Worm (Caenorhabditis elegans) whole organism, L2 larva: ENCODE results near the gene srd-38.

Experiments
- R02D3.7 ChIP-seq: fragments of 150-350 bp; optimal IDR thresholded peaks from 2 replicates; lab custom pipeline; 2014; ENCODE audit warnings: missing biosample characterization, missing genetic modification characterization
- aly-2 ChIP-seq: fragments of 150-350 bp; optimal IDR thresholded peaks from 2 replicates; lab custom pipeline; 2014; ENCODE audit warnings: missing biosample characterization, missing genetic modification characterization
- ama-1 ChIP-seq: fragments of 150-350 bp; optimal IDR thresholded peaks from 2 replicates; lab custom pipeline; 2018; ENCODE audit warnings: inconsistent platforms
- ceh-16 ChIP-seq: fragments of 150-350 bp; optimal IDR thresholded peaks from 2 replicates; lab custom pipeline; 2014; ENCODE audit warnings: missing biosample characterization, missing genetic modification characterization
- crh-2 ChIP-seq: sonication (generic microtip); optimal IDR thresholded peaks from 2 replicates; lab custom pipeline; 2017; ENCODE audit warnings: missing biosample characterization, missing genetic modification characterization
- fos-1 ChIP-seq: fragments of 150-350 bp; optimal IDR thresholded peaks from 2 replicates; lab custom pipeline; 2014; ENCODE audit warnings: missing biosample characterization, missing genetic modification characterization
- lin-11 ChIP-seq: fragments of 150-350 bp; sonication (generic microtip); optimal IDR thresholded peaks from 2 replicates; lab custom pipeline; 2014; ENCODE audit warnings: missing biosample characterization, missing genetic modification characterization, inconsistent platforms, mixed read lengths
- mbf-1 ChIP-seq: sonication (generic microtip); optimal IDR thresholded peaks from 2 replicates; lab custom pipeline; 2017; ENCODE audit warnings: missing biosample characterization, missing genetic modification characterization
- nhr-11 ChIP-seq: fragments of 150-350 bp; optimal IDR thresholded peaks from 2 replicates; lab custom pipeline; 2014; ENCODE audit warnings: missing biosample characterization, missing genetic modification characterization
- nhr-237 ChIP-seq: fragments of 150-350 bp; optimal IDR thresholded peaks from 2 replicates; lab custom pipeline; 2014; ENCODE audit warnings: missing biosample characterization, missing genetic modification characterization
- unc-55 ChIP-seq: fragments of 150-350 bp; sonication (generic microtip); optimal IDR thresholded peaks from 3 replicates; lab custom pipeline; 2014; ENCODE audit warnings: missing biosample characterization, missing genetic modification reagents, missing genetic modification characterization
- zag-1 ChIP-seq: fragments of 150-350 bp; optimal IDR thresholded peaks from 2 replicates; lab custom pipeline; 2014; ENCODE audit warnings: missing biosample characterization, missing genetic modification characterization

DNA sequence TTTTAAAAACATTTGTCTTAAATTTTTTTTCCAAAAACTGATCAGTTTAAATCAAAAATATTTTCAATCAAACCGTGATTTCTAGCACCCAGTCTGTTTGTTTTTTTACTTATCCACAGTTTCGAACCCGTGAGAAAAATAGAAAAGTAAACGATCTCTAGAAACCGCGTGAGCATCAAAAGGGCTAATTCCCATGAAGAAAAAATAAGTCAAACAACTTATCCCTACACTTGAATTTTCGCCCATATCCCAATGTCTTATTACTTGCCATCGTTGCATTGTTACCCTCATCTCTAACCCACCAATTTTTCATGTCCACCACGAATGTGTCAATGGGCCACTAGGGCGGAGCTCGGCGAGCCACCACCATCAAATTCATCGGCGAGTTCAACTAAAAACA, 46.1 kb downstream of the srd-38 start, which contains the start of gene ptr-24:
- TF ChIP-seq ama-1 (lab: Kevin White, UChicago): no peak
- TF ChIP-seq R02D3.7 (tag; lab: Kevin White, UChicago): no peak
- TF ChIP-seq mbf-1 (tag; lab: Kevin White, UChicago): no peak
- no peak for TF ChIP-seq nhr-11 (tag; lab: Kevin White, UChicago)
- TF ChIP-seq fos-1 (tag; lab: Kevin White, UChicago): no peak
- no peak for TF ChIP-seq ceh-16
- no peak for TF ChIP-seq lin-11 (tag; lab: Kevin White, UChicago)
- no peak for TF ChIP-seq unc-55 (GFP tag; lab: Kevin White, UChicago)
- no peak for TF ChIP-seq zag-1 (tag; lab: Kevin White, UChicago)
- TF ChIP-seq nhr-237 (tag; lab: Kevin White, UChicago): no peak
- no peak for TF ChIP-seq aly-2
- TF ChIP-seq crh-2 (tag; lab: Kevin White, UChicago): no peak
